Worm (Caenorhabditis elegans): ENCODE data around the gene F46F2.3.

Gene F46F2.3

DNA sequence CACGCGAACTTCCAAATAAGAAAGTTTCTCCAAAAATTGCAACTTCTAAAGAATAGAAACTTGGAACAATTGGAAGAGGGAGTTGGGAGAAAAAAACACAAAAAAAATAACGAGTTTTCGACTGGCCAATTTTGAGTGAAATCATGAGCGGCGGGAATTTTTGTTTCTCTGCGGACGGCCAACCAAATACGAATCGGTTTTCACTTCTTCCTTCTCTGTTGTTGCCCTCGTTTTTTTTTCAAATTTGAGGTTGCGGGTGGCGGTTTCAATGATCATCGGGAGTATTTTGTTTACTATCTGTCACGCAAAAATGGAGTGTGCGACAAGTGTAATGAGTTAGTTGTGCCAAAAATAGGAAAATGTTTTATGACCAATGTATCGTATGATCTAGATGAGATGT, 26.4 kb downstream of the F46F2.3 start:
- no peak for TF ChIP-seq tab-1 (GFP tag; IDR thresholded peaks at IDR 0.05)

DNA sequence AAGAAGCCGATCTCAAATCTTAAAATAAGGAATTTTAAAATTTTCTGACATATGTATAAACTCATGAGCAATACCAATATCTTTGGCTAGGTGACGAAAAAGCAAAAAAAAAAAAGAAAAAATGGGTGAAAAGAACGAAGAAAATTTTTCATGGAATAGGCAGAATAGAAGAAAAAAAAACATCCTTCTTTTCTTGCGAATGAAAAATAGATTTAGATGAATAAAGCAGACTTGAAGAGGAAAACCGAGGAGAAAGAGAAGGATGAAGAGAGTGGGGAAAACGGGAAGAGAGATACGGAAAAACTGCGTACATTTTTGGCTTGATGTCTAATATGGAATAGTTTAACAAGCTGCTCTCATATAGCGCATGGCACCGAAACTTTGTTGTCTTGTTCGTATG, 28.3 kb downstream of the F46F2.3 start:
- TF ChIP-seq ztf-23 (GFP tag; IDR thresholded peaks at IDR 0.05) = no peak
- no peak for TF ChIP-seq T22C8.4 (GFP tag; IDR thresholded peaks at IDR 0.05)
- no peak for TF ChIP-seq ref-1 (GFP tag; conservative IDR thresholded peaks at IDR 0.05)

ce11 chrX:15230394-15230968, 29.6 kb downstream of the F46F2.3 start, which contains the start of gene H03A11.2:
Gene H03A11.2, minus strand, starts transcription at chrX:15230645.
- TF ChIP-seq ztf-29 (GFP tag; IDR thresholded peaks at IDR 0.05) = no peak
- no peak for TF ChIP-seq cog-1 (tag; optimal IDR thresholded peaks at IDR 0.05)
- no peak for TF ChIP-seq flt-1 (GFP tag; IDR thresholded peaks at IDR 0.05)
- no peak for TF ChIP-seq med-1 (GFP tag; optimal IDR thresholded peaks at IDR 0.05; ENCODE audit: insufficient read depth)
- TF ChIP-seq T22C8.4 (GFP tag; IDR thresholded peaks at IDR 0.05) = no peak
- no peak for TF ChIP-seq ref-1 (GFP tag; conservative IDR thresholded peaks at IDR 0.05)
- TF ChIP-seq klf-2 (GFP tag; conservative IDR thresholded peaks at IDR 0.05) = no peak
- TF ChIP-seq ztf-23 (GFP tag; IDR thresholded peaks at IDR 0.05) = no peak
- no peak for TF ChIP-seq tab-1 (GFP tag; IDR thresholded peaks at IDR 0.05)

ce11 chrX:15229174-15229573, 30.9 kb downstream of the F46F2.3 start:
- no peak for TF ChIP-seq med-1 (GFP tag; optimal IDR thresholded peaks at IDR 0.05; ENCODE audit: insufficient read depth)
- no peak for TF ChIP-seq ref-1 (GFP tag; conservative IDR thresholded peaks at IDR 0.05)
- no peak for TF ChIP-seq klf-2 (GFP tag; conservative IDR thresholded peaks at IDR 0.05)
- TF ChIP-seq ztf-23 (GFP tag; IDR thresholded peaks at IDR 0.05) = no peak
- no peak for TF ChIP-seq flt-1 (GFP tag; IDR thresholded peaks at IDR 0.05)
- no peak for TF ChIP-seq T22C8.4 (GFP tag; IDR thresholded peaks at IDR 0.05)
- no peak for TF ChIP-seq tab-1 (GFP tag; IDR thresholded peaks at IDR 0.05)
- no peak for TF ChIP-seq ztf-29 (GFP tag; IDR thresholded peaks at IDR 0.05)
- no peak for TF ChIP-seq cog-1 (tag; optimal IDR thresholded peaks at IDR 0.05)

- TF ChIP-seq ztf-23 (GFP tag; IDR thresholded peaks at IDR 0.05) = no peak
- TF ChIP-seq tab-1 (GFP tag; IDR thresholded peaks at IDR 0.05) = no peak
- no peak for TF ChIP-seq ref-1 (GFP tag; conservative IDR thresholded peaks at IDR 0.05)
- no peak for TF ChIP-seq T22C8.4 (GFP tag; IDR thresholded peaks at IDR 0.05)
- TF ChIP-seq cog-1 (tag; optimal IDR thresholded peaks at IDR 0.05) = no peak
- TF ChIP-seq med-1 (GFP tag; optimal IDR thresholded peaks at IDR 0.05; ENCODE audit: insufficient read depth) = no peak
- no peak for TF ChIP-seq flt-1 (GFP tag; IDR thresholded peaks at IDR 0.05)
- TF ChIP-seq ztf-29 (GFP tag; IDR thresholded peaks at IDR 0.05) = no peak
- no peak for TF ChIP-seq klf-2 (GFP tag; conservative IDR thresholded peaks at IDR 0.05)
Observed at ce11 chrX:15225180-15225724, 34.8 kb downstream of the F46F2.3 start.

ce11 chrX:15224128-15224527, 36.0 kb downstream of the F46F2.3 start:
- TF ChIP-seq flt-1 (GFP tag; IDR thresholded peaks at IDR 0.05) = no peak
- TF ChIP-seq ref-1 (GFP tag; conservative IDR thresholded peaks at IDR 0.05) = no peak
- no peak for TF ChIP-seq ztf-23 (GFP tag; IDR thresholded peaks at IDR 0.05)
- TF ChIP-seq cog-1 (tag; optimal IDR thresholded peaks at IDR 0.05) = no peak
- TF ChIP-seq ztf-29 (GFP tag; IDR thresholded peaks at IDR 0.05) = no peak
- no peak for TF ChIP-seq tab-1 (GFP tag; IDR thresholded peaks at IDR 0.05)
- TF ChIP-seq T22C8.4 (GFP tag; IDR thresholded peaks at IDR 0.05) = no peak
- no peak for TF ChIP-seq med-1 (GFP tag; optimal IDR thresholded peaks at IDR 0.05; ENCODE audit: insufficient read depth)
- TF ChIP-seq klf-2 (GFP tag; conservative IDR thresholded peaks at IDR 0.05) = no peak

DNA sequence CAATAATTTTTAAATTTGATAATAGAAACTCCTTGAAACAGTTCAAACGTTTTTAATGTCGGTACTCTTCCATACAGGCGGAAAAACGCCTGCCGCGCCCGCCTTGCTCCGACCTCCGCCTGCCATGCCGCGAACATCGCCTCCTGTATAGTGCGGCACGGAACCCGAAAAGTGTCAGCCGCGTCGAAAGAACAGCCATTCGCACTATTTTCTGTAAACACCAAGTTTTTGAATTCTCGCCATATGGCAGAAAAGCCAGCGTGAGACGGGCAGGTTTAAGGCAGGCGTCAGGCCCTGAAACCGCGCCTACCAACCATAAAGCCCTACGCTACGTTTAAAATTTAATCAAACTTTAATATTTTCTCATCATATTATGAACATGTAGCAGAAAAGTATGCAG, 37.3 kb downstream of the F46F2.3 start:
- TF ChIP-seq ref-1 (GFP tag; conservative IDR thresholded peaks at IDR 0.05) = no peak
- TF ChIP-seq T22C8.4 (GFP tag; IDR thresholded peaks at IDR 0.05) = no peak
- TF ChIP-seq klf-2 (GFP tag; conservative IDR thresholded peaks at IDR 0.05) = no peak
- TF ChIP-seq ztf-23 (GFP tag; IDR thresholded peaks at IDR 0.05) = no peak
- no peak for TF ChIP-seq flt-1 (GFP tag; IDR thresholded peaks at IDR 0.05)
- TF ChIP-seq cog-1 (tag; optimal IDR thresholded peaks at IDR 0.05) = no peak
- no peak for TF ChIP-seq med-1 (GFP tag; optimal IDR thresholded peaks at IDR 0.05; ENCODE audit: insufficient read depth)
- TF ChIP-seq tab-1 (GFP tag; IDR thresholded peaks at IDR 0.05) = no peak
- TF ChIP-seq ztf-29 (GFP tag; IDR thresholded peaks at IDR 0.05) = no peak

ce11 chrX:15221865-15222551, 38.1 kb downstream of the F46F2.3 start:
- TF ChIP-seq T22C8.4 (GFP tag; IDR thresholded peaks at IDR 0.05) (no peak), ref-1 (GFP tag; conservative IDR thresholded peaks at IDR 0.05) (no peak), ztf-23 (GFP tag; IDR thresholded peaks at IDR 0.05) (no peak), flt-1 (GFP tag; IDR thresholded peaks at IDR 0.05) (no peak), cog-1 (tag; optimal IDR thresholded peaks at IDR 0.05) (no peak), klf-2 (GFP tag; conservative IDR thresholded peaks at IDR 0.05) (no peak), ztf-29 (GFP tag; IDR thresholded peaks at IDR 0.05) (no peak), med-1 (GFP tag; optimal IDR thresholded peaks at IDR 0.05; ENCODE audit: insufficient read depth) (no peak), tab-1 (GFP tag; IDR thresholded peaks at IDR 0.05) (no peak)

DNA sequence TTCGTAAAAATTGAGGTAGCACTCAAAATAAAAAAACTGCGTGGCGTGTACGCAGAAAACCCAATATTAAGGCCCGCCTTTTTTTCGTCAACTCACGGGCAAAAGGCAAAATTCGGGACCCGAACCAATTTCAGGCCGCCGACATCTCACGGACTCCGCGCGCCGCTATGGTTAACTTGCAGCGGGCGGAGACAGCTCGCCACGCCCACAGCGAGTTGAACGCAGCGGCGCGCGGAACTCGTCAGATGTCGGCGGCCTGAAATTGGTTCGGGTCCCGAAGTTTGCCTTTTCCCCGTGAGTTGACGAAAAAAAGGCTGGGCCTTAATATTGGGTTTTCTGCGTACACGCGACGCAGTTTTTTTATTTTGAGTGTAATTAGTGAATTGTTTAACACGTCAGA, 39.0 kb downstream of the F46F2.3 start:
- no peak for TF ChIP-seq ref-1 (GFP tag; conservative IDR thresholded peaks at IDR 0.05)
- TF ChIP-seq flt-1 (GFP tag; IDR thresholded peaks at IDR 0.05) = no peak
- no peak for TF ChIP-seq T22C8.4 (GFP tag; IDR thresholded peaks at IDR 0.05)
- TF ChIP-seq tab-1 (GFP tag; IDR thresholded peaks at IDR 0.05) = no peak
- no peak for TF ChIP-seq cog-1 (tag; optimal IDR thresholded peaks at IDR 0.05)

ce11 chrX:15215272-15215671, 44.8 kb downstream of the F46F2.3 start:
- TF ChIP-seq cog-1 (tag; optimal IDR thresholded peaks at IDR 0.05) (no peak), med-1 (GFP tag; optimal IDR thresholded peaks at IDR 0.05; ENCODE audit: insufficient read depth) (no peak), ztf-23 (GFP tag; IDR thresholded peaks at IDR 0.05) (no peak), tab-1 (GFP tag; IDR thresholded peaks at IDR 0.05) (no peak), klf-2 (GFP tag; conservative IDR thresholded peaks at IDR 0.05) (no peak), ref-1 (GFP tag; conservative IDR thresholded peaks at IDR 0.05) (no peak), ztf-29 (GFP tag; IDR thresholded peaks at IDR 0.05) (no peak)
